Fruit fly (Drosophila melanogaster): ENCODE results near the gene CG33093.

dm6 chr3R:22527192-22527591, 4.5 kb downstream of the CG33093 start:
- TF ChIP-seq pan (optimal IDR thresholded peaks at IDR 0.05) (no peak), Dll (optimal IDR thresholded peaks at IDR 0.05) (no peak), CG8478 (optimal IDR thresholded peaks at IDR 0.05) (no peak)

All from whole organism.